Fruit fly (Drosophila melanogaster): ENCODE data around the gene CG5112.
A peak's percentile ranks its signal among the peaks of the same experiment; 100 is the strongest.

CG5112 gene

DNA sequence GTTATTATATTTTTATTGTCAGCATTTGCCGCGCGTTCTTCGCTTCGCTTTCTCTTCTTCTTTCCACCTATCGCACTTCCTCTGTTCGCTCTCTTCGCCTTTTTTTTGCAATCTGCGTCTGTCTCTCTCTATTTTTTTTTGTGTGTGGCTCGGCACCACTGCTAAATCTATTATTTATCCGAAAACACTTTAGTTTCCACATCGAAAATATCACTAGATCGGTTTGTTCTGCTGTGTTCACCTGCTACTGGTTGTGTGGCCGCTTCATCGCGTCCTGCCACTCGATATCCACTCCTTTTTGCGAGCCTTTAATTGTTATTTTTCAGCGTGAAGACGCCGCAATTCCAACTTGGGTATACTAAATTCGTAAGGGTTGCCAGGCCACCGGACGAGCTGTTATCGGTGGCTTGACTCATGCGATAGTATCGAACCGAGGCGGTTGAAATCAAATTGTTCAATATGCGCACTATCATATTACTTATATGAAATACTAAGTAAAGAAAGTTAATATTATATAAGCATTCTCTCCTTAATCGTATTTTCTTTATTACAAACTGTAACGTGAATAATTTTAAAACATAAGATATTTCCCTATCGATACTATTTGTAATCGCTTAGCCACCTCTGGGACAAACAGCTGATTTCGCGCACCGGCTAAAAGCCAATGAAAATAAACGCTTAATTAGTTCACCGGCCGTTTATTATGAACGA is 8.6 kb upstream of the CG5112 start, which contains the start of the genes XNP, CG42488 and CG5116 (continued):
- TF ChIP-seq CG30403 (GFP tag; optimal IDR thresholded peaks at IDR 0.05) (peak; percentile 63), Vsx1 (GFP tag; optimal IDR thresholded peaks at IDR 0.05) (peak; percentile 86), CG4404 (GFP tag; IDR thresholded peaks at IDR 0.05) (no peak; the same call in 1 of the 2 replicates), danr (GFP tag; IDR thresholded peaks at IDR 0.05) (no peak), pnt (GFP tag; optimal IDR thresholded peaks at IDR 0.05) (no peak), mld (GFP tag; IDR thresholded peaks at IDR 0.05; ENCODE audit: partially characterized antibody) (peak; percentile 94), bcd (GFP tag; optimal IDR thresholded peaks at IDR 0.05) (peak; percentile 37), CG18599 (GFP tag; optimal IDR thresholded peaks at IDR 0.05) (no peak), Pdp1 (GFP tag; optimal IDR thresholded peaks at IDR 0.05) (peak in 1 of 2 experiments; percentile 43), zfh1 (GFP tag; IDR thresholded peaks at IDR 0.05) (0 out of 3 replicates have a peak, but pooled peaks have one; percentile 38), CG10959 (GFP tag; IDR thresholded peaks at IDR 0.05) (no peak), CG10431 (GFP tag; optimal IDR thresholded peaks at IDR 0.05) (no peak), sisA (GFP tag; IDR thresholded peaks at IDR 0.05) (peak; percentile 34; the same call in 1 of the 2 replicates), CG13123 (GFP tag; optimal IDR thresholded peaks at IDR 0.05) (peak; percentile 31), CG31388 (GFP tag; optimal IDR thresholded peaks at IDR 0.05) (no peak), btn (GFP tag; optimal IDR thresholded peaks at IDR 0.05) (no peak), B-H1 (GFP tag; IDR thresholded peaks at IDR 0.05) (no peak), CG16815 (GFP tag; optimal IDR thresholded peaks at IDR 0.05) (no peak), gcm2 (GFP tag; optimal IDR thresholded peaks at IDR 0.05) (no peak), CG31441 (GFP tag; IDR thresholded peaks at IDR 0.05) (no peak), Tbp (GFP tag; optimal IDR thresholded peaks at IDR 0.05) (no peak), wdn (GFP tag; IDR thresholded peaks at IDR 0.05) (no peak), hth (optimal IDR thresholded peaks at IDR 0.05) (no peak)

DNA sequence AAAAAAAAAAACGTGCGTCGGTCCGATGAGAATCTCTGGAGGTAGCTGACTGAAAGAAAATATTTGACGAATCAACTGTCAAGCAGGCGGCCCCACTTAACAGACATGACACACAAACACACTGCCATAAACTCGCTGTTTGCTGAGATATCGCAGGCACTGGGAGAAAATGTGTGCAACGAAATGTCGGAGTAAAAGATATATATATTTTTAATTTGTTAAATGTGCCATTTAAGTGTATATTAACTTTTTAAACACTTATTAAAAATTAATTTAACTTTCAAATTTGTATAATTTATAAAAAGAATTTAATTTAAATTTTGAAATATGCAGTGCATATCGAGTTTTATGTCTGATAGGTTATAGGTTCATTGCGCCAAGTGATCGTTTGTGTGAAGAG is 2.1 kb upstream of the CG5112 start:
- no peak for TF ChIP-seq Dfd (GFP tag; optimal IDR thresholded peaks at IDR 0.05)
- no peak for TF ChIP-seq sug (tag; optimal IDR thresholded peaks at IDR 0.05)
- no peak for TF ChIP-seq Dbx (GFP tag; IDR thresholded peaks at IDR 0.05)
- peak; percentile 53 for TF ChIP-seq onecut (GFP tag; IDR thresholded peaks at IDR 0.05)
- no peak for TF ChIP-seq CG4854 (GFP tag; optimal IDR thresholded peaks at IDR 0.05)
- no peak for TF ChIP-seq ftz-f1 (GFP tag; optimal IDR thresholded peaks at IDR 0.05)
- TF ChIP-seq pzg (GFP tag; optimal IDR thresholded peaks at IDR 0.05), result no peak
- peak; percentile 62 for TF ChIP-seq CG6689 (GFP tag; IDR thresholded peaks at IDR 0.05)
- TF ChIP-seq Dip2 (GFP tag; IDR thresholded peaks at IDR 0.05), result no peak
- no peak for TF ChIP-seq CG12744 (GFP tag; optimal IDR thresholded peaks at IDR 0.05)
- TF ChIP-seq CG6791 (GFP tag; IDR thresholded peaks at IDR 0.05; ENCODE audit: partially characterized antibody), result no peak
- TF ChIP-seq sima (GFP tag; optimal IDR thresholded peaks at IDR 0.05), result no peak
- no peak for TF ChIP-seq CG15073 (GFP tag; optimal IDR thresholded peaks at IDR 0.05)
- TF ChIP-seq CG2712 (tag; optimal IDR thresholded peaks at IDR 0.05), result peak; percentile 85
- no peak for TF ChIP-seq CG4360 (GFP tag; IDR thresholded peaks at IDR 0.05)
- TF ChIP-seq wdn (GFP tag; IDR thresholded peaks at IDR 0.05), result no peak; the same call in 1 of the 2 replicates
- no peak for TF ChIP-seq CG7963 (GFP tag; IDR thresholded peaks at IDR 0.05; ENCODE audit: partially characterized antibody)
- TF ChIP-seq sisA (GFP tag; IDR thresholded peaks at IDR 0.05), result peak; percentile 53
- peak; percentile 43; the same call in 1 of the 2 replicates for TF ChIP-seq Ada2b (GFP tag; IDR thresholded peaks at IDR 0.05)
- TF ChIP-seq CG5180 (GFP tag; optimal IDR thresholded peaks at IDR 0.05), result no peak
- no peak for TF ChIP-seq lov (optimal IDR thresholded peaks at IDR 0.05)
- TF ChIP-seq lov (GFP tag; IDR thresholded peaks at IDR 0.05), result no peak
- TF ChIP-seq Pdp1 (GFP tag; optimal IDR thresholded peaks at IDR 0.05), result no peak
- TF ChIP-seq ase (GFP tag; IDR thresholded peaks at IDR 0.05), result peak; percentile 54; the same call in 1 of the 3 replicates
- no peak for TF ChIP-seq CG34224 (GFP tag; IDR thresholded peaks at IDR 0.05; ENCODE audit: partially characterized antibody)
- peak; percentile 79 for TF ChIP-seq CG18599 (GFP tag; optimal IDR thresholded peaks at IDR 0.05)
- TF ChIP-seq Xrp1 (GFP tag; IDR thresholded peaks at IDR 0.05), result peak; percentile 84
- TF ChIP-seq MESR4 (GFP tag; optimal IDR thresholded peaks at IDR 0.05), result no peak
- peak; percentile 79 for TF ChIP-seq CG9727 (GFP tag; optimal IDR thresholded peaks at IDR 0.05)
- no peak for TF ChIP-seq CG1792 (GFP tag; optimal IDR thresholded peaks at IDR 0.05)
- peak; percentile 78 for TF ChIP-seq CG18262 (tag; optimal IDR thresholded peaks at IDR 0.05)
